Fruit fly (Drosophila melanogaster): Measurements from ENCODE around the gene CG7691.

The CG7691 gene

dm6 chr3R:18585259-18585858 lies 25.7 kb downstream of the CG7691 start (continued):
- TF ChIP-seq lov (optimal IDR thresholded peaks at IDR 0.05): no peak
- TF ChIP-seq lov (GFP tag; IDR thresholded peaks at IDR 0.05): no peak
- peak; percentile 24 for TF ChIP-seq CG12071 (GFP tag; optimal IDR thresholded peaks at IDR 0.05)
- TF ChIP-seq CG17186 (GFP tag; optimal IDR thresholded peaks at IDR 0.05): no peak
- peak; percentile 8 for TF ChIP-seq CG33213 (GFP tag; optimal IDR thresholded peaks at IDR 0.05)
- TF ChIP-seq amos (GFP tag; IDR thresholded peaks at IDR 0.05; ENCODE audit: partially characterized antibody): no peak; the same call in 1 of the 2 replicates
- TF ChIP-seq CG6683 (GFP tag; optimal IDR thresholded peaks at IDR 0.05): no peak
- TF ChIP-seq Xbp1 (GFP tag; optimal IDR thresholded peaks at IDR 0.05): peak; percentile 12
- peak; percentile 82 for TF ChIP-seq Med (GFP tag)
- peak; percentile 14 for TF ChIP-seq kah (GFP tag; optimal IDR thresholded peaks at IDR 0.05)
- no peak for TF ChIP-seq CG31441 (GFP tag; IDR thresholded peaks at IDR 0.05)
- TF ChIP-seq dpn (GFP tag; optimal IDR thresholded peaks at IDR 0.05): peak; percentile 15 to 54
- peak; percentile 59 for TF ChIP-seq lab (GFP tag; optimal IDR thresholded peaks at IDR 0.05)
- no peak for TF ChIP-seq CG8290 (GFP tag; optimal IDR thresholded peaks at IDR 0.05)
- TF ChIP-seq CG8290 (tag; optimal IDR thresholded peaks at IDR 0.05): no peak
- TF ChIP-seq maf-S (GFP tag; optimal IDR thresholded peaks at IDR 0.05): no peak
- TF ChIP-seq sens (GFP tag): peak; percentile 77
- TF ChIP-seq bsh (GFP tag; optimal IDR thresholded peaks at IDR 0.05): peak in 1 of 2 experiments; percentile 27
- no peak for TF ChIP-seq fd96Cb (tag; optimal IDR thresholded peaks at IDR 0.05)
- TF ChIP-seq CG4707 (GFP tag; optimal IDR thresholded peaks at IDR 0.05): peak; percentile 32
- TF ChIP-seq CG13287 (GFP tag; IDR thresholded peaks at IDR 0.05; ENCODE audit: partially characterized antibody): peak; percentile 50; the same call in 1 of the 2 replicates
- peak; percentile 55 for TF ChIP-seq mirr (GFP tag; optimal IDR thresholded peaks at IDR 0.05)
- TF ChIP-seq CG3281 (GFP tag; optimal IDR thresholded peaks at IDR 0.05): peak; percentile 4
- TF ChIP-seq Spps (tag; optimal IDR thresholded peaks at IDR 0.05): no peak
- TF ChIP-seq CG15696 (tag; optimal IDR thresholded peaks at IDR 0.05): no peak
- no peak for TF ChIP-seq CG32767 (GFP tag; IDR thresholded peaks at IDR 0.05)
- TF ChIP-seq gce (GFP tag; IDR thresholded peaks at IDR 0.05): 0 out of 3 replicates have a peak, but pooled peaks have one; percentile 41
- TF ChIP-seq CG2120 (GFP tag; optimal IDR thresholded peaks at IDR 0.05): peak; percentile 33
- no peak for TF ChIP-seq TFAM (GFP tag; optimal IDR thresholded peaks at IDR 0.05)
- no peak for TF ChIP-seq CG18476 (GFP tag; optimal IDR thresholded peaks at IDR 0.05)
- TF ChIP-seq MTF-1 (GFP tag; optimal IDR thresholded peaks at IDR 0.05; ENCODE audit: borderline replicate concordance): peak; percentile 33
- TF ChIP-seq CG10654 (GFP tag; optimal IDR thresholded peaks at IDR 0.05): no peak
- TF ChIP-seq CG6813 (GFP tag; optimal IDR thresholded peaks at IDR 0.05): peak; percentile 13
- no peak for TF ChIP-seq Antp (GFP tag; optimal IDR thresholded peaks at IDR 0.05)
- peak; percentile 53; the same call in 1 of the 2 replicates for TF ChIP-seq sna (GFP tag; IDR thresholded peaks at IDR 0.05; ENCODE audit: partially characterized antibody)
- TF ChIP-seq toy (GFP tag; IDR thresholded peaks at IDR 0.05): no peak
- TF ChIP-seq Pdp1 (GFP tag; optimal IDR thresholded peaks at IDR 0.05): peak in 1 of 2 experiments; percentile 41
- no peak for TF ChIP-seq bowl (GFP tag; IDR thresholded peaks at IDR 0.05)
- TF ChIP-seq CG10431 (GFP tag; optimal IDR thresholded peaks at IDR 0.05): peak; percentile 38
- peak; percentile 59; the same call in 1 of the 3 replicates for TF ChIP-seq zen2 (GFP tag; IDR thresholded peaks at IDR 0.05; ENCODE audit: partially characterized antibody)
- no peak for TF ChIP-seq so (GFP tag; IDR thresholded peaks at IDR 0.05)
- TF ChIP-seq trem (tag; optimal IDR thresholded peaks at IDR 0.05): peak; percentile 2
- peak; percentile 44 for TF ChIP-seq Bgb (GFP tag; IDR thresholded peaks at IDR 0.05; ENCODE audit: partially characterized antibody)
- no peak for TF ChIP-seq Hmx (GFP tag; optimal IDR thresholded peaks at IDR 0.05)
- TF ChIP-seq D19A (tag; optimal IDR thresholded peaks at IDR 0.05): peak; percentile 44
- no peak for TF ChIP-seq Fer2 (tag; optimal IDR thresholded peaks at IDR 0.05)
- TF ChIP-seq CG14667 (GFP tag; IDR thresholded peaks at IDR 0.05): no peak
- TF ChIP-seq yki (optimal IDR thresholded peaks at IDR 0.05): peak; percentile 83
- no peak for TF ChIP-seq eyg (GFP tag; optimal IDR thresholded peaks at IDR 0.05)
- TF ChIP-seq nerfin-2 (GFP tag; IDR thresholded peaks at IDR 0.05; ENCODE audit: partially characterized antibody): peak; percentile 52; the same call in 1 of the 2 replicates

Data from whole organism, embryonic.